Worm (Caenorhabditis elegans): ENCODE data around the gene npp-16.
A peak's percentile ranks its signal among the peaks of the same experiment; 100 is the strongest.

npp-16 gene

ce11 chrIII:11869231-11869912 lies 46.4 kb upstream of the npp-16 start, which contains the start of gene taf-12 (continued):
- no peak for TF ChIP-seq F22D6.2 (tag; optimal IDR thresholded peaks at IDR 0.05)
- TF ChIP-seq snpc-3.4 (tag; optimal IDR thresholded peaks at IDR 0.05): peak; percentile 7
- TF ChIP-seq ceh-100 (GFP tag; IDR thresholded peaks at IDR 0.05): no peak
- TF ChIP-seq ccch-3 (GFP tag; optimal IDR thresholded peaks at IDR 0.05): no peak
- no peak for TF ChIP-seq F55B11.4 (tag; optimal IDR thresholded peaks at IDR 0.05; ENCODE audit: borderline replicate concordance, insufficient read depth)
- no peak for TF ChIP-seq repo-1 (tag; optimal IDR thresholded peaks at IDR 0.05)
- TF ChIP-seq ztf-28 (GFP tag; IDR thresholded peaks at IDR 0.05): no peak
- no peak for TF ChIP-seq rec-8 (tag; optimal IDR thresholded peaks at IDR 0.05)
- TF ChIP-seq C17E4.6 (GFP tag; IDR thresholded peaks at IDR 0.05): no peak
- TF ChIP-seq chd-7 (tag; optimal IDR thresholded peaks at IDR 0.05): no peak
- TF ChIP-seq F57A8.1 (GFP tag; optimal IDR thresholded peaks at IDR 0.05): no peak
- TF ChIP-seq K11D2.4 (GFP tag; IDR thresholded peaks at IDR 0.05): no peak
- peak; percentile 71 for TF ChIP-seq tlf-1 (GFP tag; optimal IDR thresholded peaks at IDR 0.05)
- no peak for TF ChIP-seq attf-5 (GFP tag; optimal IDR thresholded peaks at IDR 0.05)
- TF ChIP-seq ets-4 (GFP tag; optimal IDR thresholded peaks at IDR 0.05): no peak
- peak; percentile 44 for TF ChIP-seq hrde-1 (tag; optimal IDR thresholded peaks at IDR 0.05; ENCODE audit: borderline replicate concordance)
- TF ChIP-seq unc-130 (GFP tag; optimal IDR thresholded peaks at IDR 0.05): peak; percentile 31
- no peak for TF ChIP-seq mxl-1 (tag; optimal IDR thresholded peaks at IDR 0.05)
- TF ChIP-seq F49E8.2 (tag; optimal IDR thresholded peaks at IDR 0.05; ENCODE audit: insufficient read depth): no peak
- no peak for TF ChIP-seq Y53G8AR.9 (GFP tag; conservative IDR thresholded peaks at IDR 0.05)
- no peak for TF ChIP-seq hlh-12 (tag; optimal IDR thresholded peaks at IDR 0.05)
- no peak for TF ChIP-seq dpff-1 (tag; optimal IDR thresholded peaks at IDR 0.05)
- TF ChIP-seq sea-2 (GFP tag; IDR thresholded peaks at IDR 0.05): no peak
- no peak for TF ChIP-seq cebp-1 (GFP tag; IDR thresholded peaks at IDR 0.05)
- no peak for TF ChIP-seq cebp-1 (tag; optimal IDR thresholded peaks at IDR 0.05)
- TF ChIP-seq Y67H2A.10 (GFP tag; conservative IDR thresholded peaks at IDR 0.05): no peak
- TF ChIP-seq unc-62 (GFP tag; optimal IDR thresholded peaks at IDR 0.05): no peak
- no peak for TF ChIP-seq mel-28 (tag; optimal IDR thresholded peaks at IDR 0.05; ENCODE audit: borderline replicate concordance)
- no peak for TF ChIP-seq rpc-1 (optimal IDR thresholded peaks at IDR 0.05)
- TF ChIP-seq rpc-1 (tag; optimal IDR thresholded peaks at IDR 0.05): no peak
- peak; percentile 13 for TF ChIP-seq him-1 (tag; optimal IDR thresholded peaks at IDR 0.05)
- no peak for TF ChIP-seq dox-1 (GFP tag; IDR thresholded peaks at IDR 0.05)
- no peak for TF ChIP-seq mes-4 (tag; optimal IDR thresholded peaks at IDR 0.05)
- no peak for TF ChIP-seq fkh-3 (tag; optimal IDR thresholded peaks at IDR 0.05)
- TF ChIP-seq B0336.3 (GFP tag; IDR thresholded peaks at IDR 0.05): no peak
- no peak for TF ChIP-seq atf-7 (tag; optimal IDR thresholded peaks at IDR 0.05)
- TF ChIP-seq sdz-38 (tag; optimal IDR thresholded peaks at IDR 0.05): no peak
- TF ChIP-seq lag-1 (GFP tag; IDR thresholded peaks at IDR 0.05): no peak
- no peak for TF ChIP-seq akir-1 (GFP tag; optimal IDR thresholded peaks at IDR 0.05)
- TF ChIP-seq Y56A3A.18 (GFP tag; IDR thresholded peaks at IDR 0.05): no peak
- no peak for TF ChIP-seq sptf-2 (GFP tag; optimal IDR thresholded peaks at IDR 0.05)
- no peak for TF ChIP-seq F39B2.1 (GFP tag; IDR thresholded peaks at IDR 0.05)
- TF ChIP-seq lsl-1 (GFP tag; optimal IDR thresholded peaks at IDR 0.05): peak; percentile 100
- no peak for TF ChIP-seq somi-1 (GFP tag; optimal IDR thresholded peaks at IDR 0.05)
- no peak for TF ChIP-seq B0035.1 (tag; optimal IDR thresholded peaks at IDR 0.05)
- 0 out of 2 replicates have a peak, but pooled peaks have one; percentile 27 for TF ChIP-seq mcd-1 (GFP tag; IDR thresholded peaks at IDR 0.05)
- no peak for TF ChIP-seq Y79H2A.3 (GFP tag; conservative IDR thresholded peaks at IDR 0.05)
- no peak for TF ChIP-seq egl-18 (GFP tag; IDR thresholded peaks at IDR 0.05)
- no peak for TF ChIP-seq Y95B8A.8 (GFP tag; IDR thresholded peaks at IDR 0.05)

Data from whole organism, young adult.